Fruit fly (Drosophila melanogaster): ENCODE data around the gene CG34148.

Gene CG34148

dm6 chr3R:21855469-21855826 is 23.0 kb downstream of the CG34148 start:
- TF ChIP-seq CG17801 (GFP tag; optimal IDR thresholded peaks at IDR 0.05; ENCODE audit: partially characterized antibody), result no peak

- TF ChIP-seq CG17801 (GFP tag; optimal IDR thresholded peaks at IDR 0.05; ENCODE audit: partially characterized antibody), result no peak
Observed at dm6 chr3R:21854574-21855468, 23.7 kb downstream of the CG34148 start.

- peak; percentile 19 for TF ChIP-seq CG17801 (GFP tag; optimal IDR thresholded peaks at IDR 0.05; ENCODE audit: partially characterized antibody)
Observed at dm6 chr3R:21853618-21854573, 24.6 kb downstream of the CG34148 start.

dm6 chr3R:21852579-21853233 is 25.8 kb downstream of the CG34148 start:
- peak; percentile 68 for TF ChIP-seq CG17801 (GFP tag; optimal IDR thresholded peaks at IDR 0.05; ENCODE audit: partially characterized antibody)

dm6 chr3R:21851592-21852578 is 26.6 kb downstream of the CG34148 start:
- TF ChIP-seq CG17801 (GFP tag; optimal IDR thresholded peaks at IDR 0.05; ENCODE audit: partially characterized antibody), result no peak

- no peak for TF ChIP-seq CG17801 (GFP tag; optimal IDR thresholded peaks at IDR 0.05; ENCODE audit: partially characterized antibody)
Observed at dm6 chr3R:21849988-21850460, 28.5 kb downstream of the CG34148 start.

- TF ChIP-seq CG17801 (GFP tag; optimal IDR thresholded peaks at IDR 0.05; ENCODE audit: partially characterized antibody), result peak; percentile 94
Observed at dm6 chr3R:21848987-21849442, 29.5 kb downstream of the CG34148 start.

dm6 chr3R:21848271-21848670 is 30.2 kb downstream of the CG34148 start:
- TF ChIP-seq CG17801 (GFP tag; optimal IDR thresholded peaks at IDR 0.05; ENCODE audit: partially characterized antibody), result no peak

dm6 chr3R:21847438-21847837 is 31.0 kb downstream of the CG34148 start:
- TF ChIP-seq CG17801 (GFP tag; optimal IDR thresholded peaks at IDR 0.05; ENCODE audit: partially characterized antibody), result no peak

dm6 chr3R:21846559-21846958 is 31.9 kb downstream of the CG34148 start, which contains the start of gene Gr93d:
Gene Gr93d, minus strand, starts transcription at chr3R:21846659.
- TF ChIP-seq CG17801 (GFP tag; optimal IDR thresholded peaks at IDR 0.05; ENCODE audit: partially characterized antibody), result no peak

- TF ChIP-seq CG17801 (GFP tag; optimal IDR thresholded peaks at IDR 0.05; ENCODE audit: partially characterized antibody), result no peak
Observed at dm6 chr3R:21845165-21845564, 33.3 kb downstream of the CG34148 start, which contains the start of gene Gr93c. Gene Gr93c, minus strand, starts transcription at chr3R:21845265.

dm6 chr3R:21843665-21844064 is 34.8 kb downstream of the CG34148 start, which contains the start of gene Gr93b:
Gene Gr93b, minus strand, starts transcription at chr3R:21843765.
- TF ChIP-seq CG17801 (GFP tag; optimal IDR thresholded peaks at IDR 0.05; ENCODE audit: partially characterized antibody), result no peak
